Worm (Caenorhabditis elegans): ENCODE measurements around the gene C33A12.4.
A peak's percentile ranks its signal among the peaks of the same experiment; 100 is the strongest.

Gene C33A12.4

ce11 chrIV:9508612-9509011 lies 1.8 kb downstream of the C33A12.4 start, which contains the start of gene ethe-1 (continued):
- TF ChIP-seq nhr-12 (tag; optimal IDR thresholded peaks at IDR 0.05) (no peak), tbx-2 (tag; optimal IDR thresholded peaks at IDR 0.05) (no peak), zip-4 (GFP tag; optimal IDR thresholded peaks at IDR 0.05) (no peak), aly-2 (tag; optimal IDR thresholded peaks at IDR 0.05) (no peak), aha-1 (tag; optimal IDR thresholded peaks at IDR 0.05) (no peak), elt-2 (tag; optimal IDR thresholded peaks at IDR 0.05) (no peak), blmp-1 (tag; optimal IDR thresholded peaks at IDR 0.05) (peak; percentile 14), ceh-63 (GFP tag; optimal IDR thresholded peaks at IDR 0.05) (no peak), snu-23 (GFP tag; optimal IDR thresholded peaks at IDR 0.05) (no peak), egl-13 (tag; optimal IDR thresholded peaks at IDR 0.05) (no peak), efl-3 (GFP tag; optimal IDR thresholded peaks at IDR 0.05) (no peak), xbp-1 (tag; optimal IDR thresholded peaks at IDR 0.05) (no peak), nhr-19 (GFP tag; conservative IDR thresholded peaks at IDR 0.05) (no peak), mep-1 (tag; optimal IDR thresholded peaks at IDR 0.05) (no peak)

ce11 chrIV:9506251-9506650 lies 4.1 kb downstream of the C33A12.4 start, which contains the start of gene ttr-9:
Gene ttr-9, minus strand, starts transcription at chrIV:9506351.
- TF ChIP-seq vab-15 (tag; optimal IDR thresholded peaks at IDR 0.05) = no peak
- no peak for TF ChIP-seq hlh-4 (tag; optimal IDR thresholded peaks at IDR 0.05)
- TF ChIP-seq ztf-4 (tag; optimal IDR thresholded peaks at IDR 0.05) = no peak
- TF ChIP-seq mep-1 (tag; optimal IDR thresholded peaks at IDR 0.05) = no peak
- TF ChIP-seq skn-1 (tag; optimal IDR thresholded peaks at IDR 0.05) = no peak
- TF ChIP-seq nhr-71 (tag; optimal IDR thresholded peaks at IDR 0.05) = no peak
- no peak for TF ChIP-seq tlp-1 (tag; optimal IDR thresholded peaks at IDR 0.05)
- TF ChIP-seq isw-1 (GFP tag; IDR thresholded peaks at IDR 0.05) = no peak
- no peak for TF ChIP-seq grh-1 (GFP tag; IDR thresholded peaks at IDR 0.05)
- no peak for TF ChIP-seq nhr-12 (tag; optimal IDR thresholded peaks at IDR 0.05)
- TF ChIP-seq rnt-1 (tag; optimal IDR thresholded peaks at IDR 0.05) = no peak
- TF ChIP-seq lsy-2 (tag; optimal IDR thresholded peaks at IDR 0.05) = no peak
- no peak for TF ChIP-seq fos-1 (tag; optimal IDR thresholded peaks at IDR 0.05)

- TF ChIP-seq pqm-1 (tag; optimal IDR thresholded peaks at IDR 0.05) = no peak
- TF ChIP-seq mep-1 (tag; optimal IDR thresholded peaks at IDR 0.05) = no peak
- peak; percentile 69 for TF ChIP-seq elt-2 (tag; optimal IDR thresholded peaks at IDR 0.05)
- no peak for TF ChIP-seq ceh-90 (tag; optimal IDR thresholded peaks at IDR 0.05)
- no peak for TF ChIP-seq ceh-88 (GFP tag; IDR thresholded peaks at IDR 0.05)
- no peak for TF ChIP-seq zip-4 (GFP tag; optimal IDR thresholded peaks at IDR 0.05)
- TF ChIP-seq efl-1 (optimal IDR thresholded peaks at IDR 0.05) = no peak
- TF ChIP-seq efl-1 (GFP tag; optimal IDR thresholded peaks at IDR 0.05 in 1 of 2) = peak in 1 of 2 experiments; percentile 69
- TF ChIP-seq aha-1 (tag; optimal IDR thresholded peaks at IDR 0.05) = no peak
- no peak for TF ChIP-seq grh-1 (GFP tag; IDR thresholded peaks at IDR 0.05)
- no peak for TF ChIP-seq snpc-4 (tag; optimal IDR thresholded peaks at IDR 0.05)
Observed at ce11 chrIV:9500100-9500499, 10.3 kb downstream of the C33A12.4 start, which contains the start of gene ugt-21. Gene ugt-21, plus strand, starts transcription at chrIV:9500311.

ce11 chrIV:9499636-9500035 lies 10.7 kb downstream of the C33A12.4 start:
- TF ChIP-seq nhr-12 (tag; optimal IDR thresholded peaks at IDR 0.05) (no peak), pag-3 (tag; optimal IDR thresholded peaks at IDR 0.05; ENCODE audit: borderline replicate concordance, insufficient read depth) (no peak), nhr-20 (tag; optimal IDR thresholded peaks at IDR 0.05) (no peak), ceh-90 (tag; optimal IDR thresholded peaks at IDR 0.05) (no peak), pax-3 (tag; optimal IDR thresholded peaks at IDR 0.05) (no peak), aha-1 (tag; optimal IDR thresholded peaks at IDR 0.05) (no peak), hpl-2 (GFP tag; optimal IDR thresholded peaks at IDR 0.05) (no peak), snpc-4 (tag; optimal IDR thresholded peaks at IDR 0.05) (no peak), pqm-1 (tag; optimal IDR thresholded peaks at IDR 0.05) (no peak), ets-5 (GFP tag; IDR thresholded peaks at IDR 0.05) (no peak), tbx-2 (tag; optimal IDR thresholded peaks at IDR 0.05) (no peak), blmp-1 (tag; optimal IDR thresholded peaks at IDR 0.05) (no peak), nhr-77 (tag; optimal IDR thresholded peaks at IDR 0.05) (no peak)
